Worm (Caenorhabditis elegans) whole organism, L2 larva: ENCODE results near the gene Y57A10A.24.

ENCODE experiments used
- ama-1 ChIP-seq: fragments of 150-350 bp; optimal IDR thresholded peaks from 2 replicates; lab custom pipeline; 2018; ENCODE audit warnings: inconsistent platforms
- elt-3 ChIP-seq: sonication (generic microtip); optimal IDR thresholded peaks from 2 replicates; lab custom pipeline; 2017; ENCODE audit warnings: missing biosample characterization, missing genetic modification characterization
- lin-13 ChIP-seq: fragments of 150-350 bp; optimal IDR thresholded peaks from 2 replicates; lab custom pipeline; 2014; ENCODE audit warnings: missing biosample characterization, missing genetic modification reagents, missing genetic modification characterization
- mab-5 ChIP-seq: fragments of 150-350 bp; optimal IDR thresholded peaks from 2 replicates; lab custom pipeline; 2014; ENCODE audit warnings: missing biosample characterization, missing genetic modification characterization
- mdl-1 ChIP-seq, 2 experiments: fragments of 150-350 bp in 1 of 2; sonication (generic microtip) in 1 of 2; optimal IDR thresholded peaks; 2 replicates each; lab custom pipeline; 2017; ENCODE audit warnings: missing biosample characterization in 2 of 2, missing genetic modification characterization in 2 of 2
- nhr-6 ChIP-seq: fragments of 150-350 bp; optimal IDR thresholded peaks from 2 replicates; lab custom pipeline; 2014; ENCODE audit warnings: missing biosample characterization, missing genetic modification characterization
- nhr-77 ChIP-seq: fragments of 150-350 bp; optimal IDR thresholded peaks from 2 replicates; lab custom pipeline; 2014; ENCODE audit warnings: missing biosample characterization, missing genetic modification characterization
- sem-4 ChIP-seq: fragments of 150-350 bp; optimal IDR thresholded peaks from 2 replicates; lab custom pipeline; 2014; ENCODE audit warnings: missing biosample characterization, missing genetic modification reagents, missing genetic modification characterization
- unc-39 ChIP-seq: fragments of 150-350 bp; optimal IDR thresholded peaks from 2 replicates; lab custom pipeline; 2014; ENCODE audit warnings: missing biosample characterization, missing genetic modification characterization
- unc-55 ChIP-seq: fragments of 150-350 bp; sonication (generic microtip); optimal IDR thresholded peaks from 3 replicates; lab custom pipeline; 2014; ENCODE audit warnings: missing biosample characterization, missing genetic modification reagents, missing genetic modification characterization
- unc-62 ChIP-seq: fragments of 150-350 bp; optimal IDR thresholded peaks from 2 replicates; lab custom pipeline; 2014; ENCODE audit warnings: missing biosample characterization, missing genetic modification reagents, missing genetic modification characterization
- zag-1 ChIP-seq: fragments of 150-350 bp; optimal IDR thresholded peaks from 2 replicates; lab custom pipeline; 2014; ENCODE audit warnings: missing biosample characterization, missing genetic modification characterization
- ztf-4 ChIP-seq: fragments of 150-350 bp; optimal IDR thresholded peaks from 2 replicates; lab custom pipeline; 2014; ENCODE audit warnings: missing biosample characterization, missing genetic modification characterization

- TF ChIP-seq mab-5 (tag; lab: Kevin White, UChicago) (no peak), ama-1 (lab: Kevin White, UChicago) (no peak), nhr-77 (tag; lab: Kevin White, UChicago) (no peak), unc-39 (tag; lab: Kevin White, UChicago) (no peak), nhr-6 (tag; lab: Kevin White, UChicago) (no peak), unc-55 (no peak), unc-62 (GFP tag; lab: Kevin White, UChicago) (no peak), lin-13 (GFP tag; lab: Kevin White, UChicago) (no peak), ztf-4 (tag; lab: Kevin White, UChicago) (no peak), sem-4 (tag; lab: Kevin White, UChicago) (no peak), mdl-1 (tag; optimal IDR thresholded peaks at IDR 0.05; lab: Kevin White, UChicago) (no peak), zag-1 (tag; lab: Kevin White, UChicago) (no peak), elt-3 (tag; lab: Kevin White, UChicago) (no peak)
Measured at ce11 chrII:12204617-12205016, 38.1 kb upstream of the Y57A10A.24 start.
